Worm (Caenorhabditis elegans) whole organism, L2 larva: ENCODE measurements around the gene srw-84.

Experiments
- R02D3.7 ChIP-seq: fragments of 150-350 bp; optimal IDR thresholded peaks from 2 replicates; lab custom pipeline; 2014; ENCODE audit warnings: missing biosample characterization, missing genetic modification characterization
- lsy-2 ChIP-seq, 2 experiments: fragments of 150-350 bp in 1 of 2; sonication (generic microtip) in 1 of 2; optimal IDR thresholded peaks; 2 replicates each; lab custom pipeline; 2014 to 2017; ENCODE audit warnings: missing biosample characterization in 2 of 2, missing genetic modification characterization in 2 of 2
- nhr-129 ChIP-seq: fragments of 150-350 bp; optimal IDR thresholded peaks from 2 replicates; lab custom pipeline; 2014; ENCODE audit warnings: missing biosample characterization, missing genetic modification characterization

- TF ChIP-seq nhr-129 (tag; lab: Kevin White, UChicago) (no peak), lsy-2 (tag; optimal IDR thresholded peaks at IDR 0.05; lab: Kevin White, UChicago) (no peak), R02D3.7 (tag; lab: Kevin White, UChicago) (no peak)
Measured at ce11 chrV:19398396-19398795, 17.3 kb downstream of the srw-84 start.
